Worm (Caenorhabditis elegans): Measurements from ENCODE around the gene C41C4.9.

DNA sequence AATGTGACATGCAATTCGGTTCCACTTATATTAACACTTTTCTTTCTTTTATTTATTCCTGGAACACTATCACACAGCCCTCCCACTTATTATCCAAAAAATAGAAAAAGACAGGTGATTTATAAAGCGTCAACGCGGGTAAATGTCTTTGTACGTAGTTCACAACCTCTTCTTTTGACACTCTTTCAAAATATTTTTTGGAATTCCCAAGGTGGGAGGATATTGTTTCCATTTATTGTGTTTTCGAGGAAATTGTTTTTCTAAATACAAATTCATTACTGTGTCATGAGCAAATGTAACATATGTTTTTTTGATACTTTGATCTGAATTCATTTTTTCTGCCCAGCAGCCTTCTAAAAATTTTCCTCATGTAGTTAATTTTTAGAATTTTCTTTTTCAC, 49.5 kb upstream of the C41C4.9 start:
- TF ChIP-seq ztf-11 (tag; optimal IDR thresholded peaks at IDR 0.05): no peak
- no peak for TF ChIP-seq lin-39 (tag; optimal IDR thresholded peaks at IDR 0.05)
- no peak for TF ChIP-seq skn-1 (tag; optimal IDR thresholded peaks at IDR 0.05)
- no peak for TF ChIP-seq nhr-129 (tag; optimal IDR thresholded peaks at IDR 0.05)
- no peak for TF ChIP-seq R02D3.7 (tag; optimal IDR thresholded peaks at IDR 0.05)
- TF ChIP-seq ZK546.5 (tag; optimal IDR thresholded peaks at IDR 0.05): no peak
- TF ChIP-seq alr-1 (tag; optimal IDR thresholded peaks at IDR 0.05): no peak
- no peak for TF ChIP-seq nhr-6 (tag; optimal IDR thresholded peaks at IDR 0.05)

Data from whole organism, L2 larva.